Worm (Caenorhabditis elegans): ENCODE data around the gene flp-14.

DNA sequence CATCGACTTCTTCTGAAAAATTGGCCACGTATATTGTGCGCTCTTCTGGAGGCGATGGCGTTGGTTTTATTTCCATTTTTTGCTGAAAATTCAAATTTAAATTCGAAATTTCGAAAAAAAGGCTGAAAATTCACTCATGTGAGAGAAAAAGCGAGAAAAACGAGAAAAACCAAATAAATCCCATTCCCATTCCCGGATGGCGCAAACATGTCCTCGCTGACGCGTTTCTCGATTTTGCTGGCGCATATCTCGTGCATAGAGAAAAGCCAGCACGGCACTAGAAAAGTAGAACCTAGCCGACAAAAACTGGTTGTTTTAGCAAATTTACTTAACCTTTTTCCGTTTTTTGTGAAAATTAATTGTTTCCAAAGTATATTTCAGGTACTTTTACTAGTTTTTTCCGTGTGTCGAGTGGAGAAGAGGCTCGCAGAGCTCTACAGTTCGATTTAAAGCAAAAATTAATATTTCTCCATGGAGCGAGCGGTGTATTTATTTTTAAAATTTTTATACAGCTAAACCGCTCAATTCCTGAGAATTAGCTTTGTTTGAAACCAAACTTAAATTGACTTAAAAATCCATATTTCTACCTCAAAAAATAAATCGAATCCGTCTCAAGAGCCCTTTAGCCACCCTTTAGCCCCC lies 21.6 kb downstream of the flp-14 start, which contains the start of gene rbm-7:
- TF ChIP-seq nhr-76 (tag; optimal IDR thresholded peaks at IDR 0.05): no peak
- TF ChIP-seq nhr-237 (tag; optimal IDR thresholded peaks at IDR 0.05): peak; percentile 19
- TF ChIP-seq nhr-12 (tag; optimal IDR thresholded peaks at IDR 0.05): no peak
- TF ChIP-seq blmp-1 (tag; optimal IDR thresholded peaks at IDR 0.05): no peak
- no peak for TF ChIP-seq elt-3 (tag; optimal IDR thresholded peaks at IDR 0.05)
- peak; percentile 42 for TF ChIP-seq pha-4 (tag; optimal IDR thresholded peaks at IDR 0.05)
- no peak for TF ChIP-seq snpc-4 (tag; optimal IDR thresholded peaks at IDR 0.05)
- TF ChIP-seq lin-13 (tag; optimal IDR thresholded peaks at IDR 0.05): peak; percentile 79
- no peak for TF ChIP-seq elt-1 (tag; optimal IDR thresholded peaks at IDR 0.05; ENCODE audit: borderline replicate concordance, insufficient read depth)
- no peak for TF ChIP-seq ceh-83 (GFP tag; optimal IDR thresholded peaks at IDR 0.05)
